Worm (Caenorhabditis elegans) whole organism, L3 larva: ENCODE measurements around the gene gnrr-2.

ENCODE experiments used
- ZK546.5 ChIP-seq: sonication (generic microtip); optimal IDR thresholded peaks from 2 replicates; lab custom pipeline; 2017; ENCODE audit warnings: missing biosample characterization, missing genetic modification characterization
- egl-27 ChIP-seq: sonication (generic microtip); optimal IDR thresholded peaks from 4 replicates; lab custom pipeline; 2017; ENCODE audit warnings: missing biosample characterization, missing genetic modification reagents, missing genetic modification characterization
- elt-2 ChIP-seq: sonication (generic microtip); optimal IDR thresholded peaks from 2 replicates; lab custom pipeline; 2016; ENCODE audit warnings: missing genetic modification reagents, mild to moderate bottlenecking, missing genetic modification characterization, missing compliant biosample characterization
- elt-3 ChIP-seq, 3 experiments: fragments of 150-350 bp in 1 of 3; sonication (generic microtip) in 2 of 3; optimal IDR thresholded peaks; 2 replicates in 2 of 3; 4 replicates in 1 of 3; lab custom pipeline; 2014 to 2017; ENCODE audit warnings: missing biosample characterization in 3 of 3, missing genetic modification characterization in 3 of 3
- eor-1 ChIP-seq, 2 experiments: fragments of 150-350 bp; optimal IDR thresholded peaks; 2 replicates each; lab custom pipeline; 2014 to 2018; ENCODE audit warnings: missing biosample characterization in 2 of 2, missing genetic modification characterization in 2 of 2
- fkh-2 ChIP-seq: fragments of 150-350 bp; optimal IDR thresholded peaks from 2 replicates; lab custom pipeline; 2014; ENCODE audit warnings: missing biosample characterization, missing genetic modification reagents, missing genetic modification characterization
- lin-15B ChIP-seq: fragments of 150-350 bp; optimal IDR thresholded peaks from 2 replicates; lab custom pipeline; 2014; ENCODE audit warnings: missing biosample characterization, missing genetic modification characterization
- lin-39 ChIP-seq: fragments of 150-350 bp; optimal IDR thresholded peaks from 2 replicates; lab custom pipeline; 2018; ENCODE audit warnings: missing biosample characterization, missing genetic modification reagents, missing genetic modification characterization
- lsy-12 ChIP-seq: sonication (generic microtip); optimal IDR thresholded peaks from 2 replicates; lab custom pipeline; 2016; ENCODE audit warnings: mild to moderate bottlenecking, missing genetic modification characterization, missing compliant biosample characterization
- mml-1 ChIP-seq: fragments of 150-350 bp; sonication (generic microtip); optimal IDR thresholded peaks from 3 replicates; lab custom pipeline; 2014; ENCODE audit warnings: missing biosample characterization, missing genetic modification characterization
- nhr-11 ChIP-seq: fragments of 150-350 bp; optimal IDR thresholded peaks from 2 replicates; lab custom pipeline; 2014; ENCODE audit warnings: missing biosample characterization, missing genetic modification characterization
- nhr-237 ChIP-seq: fragments of 150-350 bp; optimal IDR thresholded peaks from 2 replicates; lab custom pipeline; 2014; ENCODE audit warnings: missing biosample characterization, missing genetic modification characterization
- zag-1 ChIP-seq: fragments of 150-350 bp; optimal IDR thresholded peaks from 2 replicates; lab custom pipeline; 2014; ENCODE audit warnings: missing biosample characterization, missing genetic modification characterization

DNA sequence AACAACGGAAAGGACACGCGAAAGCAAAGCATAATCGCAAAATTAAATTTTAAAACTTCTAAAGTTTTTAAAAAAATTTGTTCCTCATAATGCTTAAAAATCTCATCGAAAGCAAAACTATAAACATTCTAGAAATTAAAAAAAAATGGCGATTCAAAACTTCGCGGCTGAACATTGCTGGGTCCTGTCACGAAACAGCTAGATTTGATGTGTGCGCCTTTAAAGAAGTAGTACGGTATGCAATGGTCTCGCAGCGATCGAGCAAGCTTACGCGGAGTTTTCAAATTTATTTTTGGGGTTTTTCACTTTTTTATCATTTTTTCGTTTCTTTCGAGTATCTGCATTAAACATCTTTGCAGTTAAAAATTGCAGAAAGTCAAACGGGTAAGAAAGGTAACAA, 48.2 kb downstream of the gnrr-2 start, which contains the start of gene coh-3:
- TF ChIP-seq mml-1 (tag; lab: Kevin White, UChicago) = no peak
- no peak for TF ChIP-seq zag-1 (tag; lab: Kevin White, UChicago)
- TF ChIP-seq elt-3 (tag; optimal IDR thresholded peaks at IDR 0.05; lab: Kevin White, UChicago) = no peak
- no peak for TF ChIP-seq lsy-12 (tag; lab: Kevin White, UChicago)
- no peak for TF ChIP-seq nhr-237 (tag; lab: Kevin White, UChicago)
- TF ChIP-seq nhr-11 (tag; lab: Kevin White, UChicago) = no peak
- no peak for TF ChIP-seq lin-15B (tag; lab: Kevin White, UChicago)
- TF ChIP-seq lin-39 (tag; lab: Kevin White, UChicago) = no peak
- no peak for TF ChIP-seq elt-2 (tag; lab: Kevin White, UChicago)
- no peak for TF ChIP-seq fkh-2 (tag; lab: Kevin White, UChicago)
- no peak for TF ChIP-seq eor-1 (tag; optimal IDR thresholded peaks at IDR 0.05; lab: Kevin White, UChicago)
- no peak for TF ChIP-seq ZK546.5 (tag; lab: Kevin White, UChicago)
- no peak for TF ChIP-seq egl-27 (tag; lab: Kevin White, UChicago)
